Worm (Caenorhabditis elegans): ENCODE measurements around the gene srdh-1.

Gene srdh-1

DNA sequence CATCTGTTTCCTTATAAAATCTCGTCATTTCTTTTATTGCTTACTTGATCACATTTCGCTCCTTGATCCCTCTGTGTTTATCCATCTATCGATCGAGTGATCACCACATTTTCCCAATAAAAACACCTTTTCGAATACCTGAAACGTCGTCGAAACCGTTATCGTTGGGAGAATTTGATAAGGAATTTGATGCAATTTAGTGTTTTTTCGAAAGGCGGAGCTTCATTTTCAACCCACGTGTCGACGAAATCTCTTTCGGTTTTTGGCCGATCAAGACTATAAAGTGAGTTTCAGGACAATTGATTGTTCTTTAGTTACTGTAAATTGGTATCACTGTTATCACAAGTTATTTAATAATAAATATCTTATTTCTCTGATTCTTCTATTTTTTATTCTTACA lies at the start of gene srdh-1:
Gene srdh-1 (plus strand): TSS at position 43 of the 400 bp plus-strand sequence.
- TF ChIP-seq ets-4 (tag; optimal IDR thresholded peaks at IDR 0.05): no peak
- no peak for TF ChIP-seq tbx-2 (tag; optimal IDR thresholded peaks at IDR 0.05)
- no peak for TF ChIP-seq ceh-18 (tag; optimal IDR thresholded peaks at IDR 0.05)
- TF ChIP-seq ceh-48 (tag; optimal IDR thresholded peaks at IDR 0.05): no peak
- TF ChIP-seq sox-2 (GFP tag; IDR thresholded peaks at IDR 0.05): no peak
- TF ChIP-seq syd-9 (tag; optimal IDR thresholded peaks at IDR 0.05): no peak
- TF ChIP-seq fax-1 (tag; optimal IDR thresholded peaks at IDR 0.05): no peak
- no peak for TF ChIP-seq Y22D7AL.16 (tag; optimal IDR thresholded peaks at IDR 0.05)
- no peak for TF ChIP-seq hlh-6 (tag; optimal IDR thresholded peaks at IDR 0.05)
- no peak for TF ChIP-seq pros-1 (tag; optimal IDR thresholded peaks at IDR 0.05)
- TF ChIP-seq rnt-1 (tag; optimal IDR thresholded peaks at IDR 0.05): no peak
- TF ChIP-seq che-1 (tag; optimal IDR thresholded peaks at IDR 0.05): no peak

- no peak for TF ChIP-seq che-1 (tag; optimal IDR thresholded peaks at IDR 0.05)
- TF ChIP-seq F13H6.1 (tag; optimal IDR thresholded peaks at IDR 0.05): no peak
- peak; percentile 20 for TF ChIP-seq nfya-1 (tag; optimal IDR thresholded peaks at IDR 0.05)
- peak; percentile 20 for TF ChIP-seq dve-1 (tag; optimal IDR thresholded peaks at IDR 0.05)
- TF ChIP-seq T23F11.4 (GFP tag; optimal IDR thresholded peaks at IDR 0.05): no peak
- TF ChIP-seq ceh-48 (tag; optimal IDR thresholded peaks at IDR 0.05): peak; percentile 78
- TF ChIP-seq tbx-2 (tag; optimal IDR thresholded peaks at IDR 0.05): no peak
- peak; percentile 9 for TF ChIP-seq pax-1 (tag; optimal IDR thresholded peaks at IDR 0.05)
- TF ChIP-seq ceh-45 (GFP tag; IDR thresholded peaks at IDR 0.05): no peak
- peak; percentile 21 for TF ChIP-seq ets-4 (tag; optimal IDR thresholded peaks at IDR 0.05)
- no peak for TF ChIP-seq ceh-19 (GFP tag; optimal IDR thresholded peaks at IDR 0.05)
- no peak for TF ChIP-seq ama-1 (optimal IDR thresholded peaks at IDR 0.05)
- peak; percentile 32 for TF ChIP-seq ceh-34 (tag; optimal IDR thresholded peaks at IDR 0.05)
- TF ChIP-seq pha-4 (tag; optimal IDR thresholded peaks at IDR 0.05): no peak
- peak; percentile 20 for TF ChIP-seq unc-55 (GFP tag; optimal IDR thresholded peaks at IDR 0.05)
- no peak for TF ChIP-seq odd-2 (tag; optimal IDR thresholded peaks at IDR 0.05)
- no peak for TF ChIP-seq hlh-15 (tag; optimal IDR thresholded peaks at IDR 0.05)
- TF ChIP-seq unc-42 (tag; optimal IDR thresholded peaks at IDR 0.05): peak; percentile 37
- no peak for TF ChIP-seq eyg-1 (tag; optimal IDR thresholded peaks at IDR 0.05)
- no peak for TF ChIP-seq fax-1 (tag; optimal IDR thresholded peaks at IDR 0.05)
These were observed 48.0 kb upstream of the srdh-1 start, which contains the start of gene M110.3 for ce11 chrII:8216433-8216832. Gene M110.3, minus strand, starts transcription at chrII:8216616.

DNA sequence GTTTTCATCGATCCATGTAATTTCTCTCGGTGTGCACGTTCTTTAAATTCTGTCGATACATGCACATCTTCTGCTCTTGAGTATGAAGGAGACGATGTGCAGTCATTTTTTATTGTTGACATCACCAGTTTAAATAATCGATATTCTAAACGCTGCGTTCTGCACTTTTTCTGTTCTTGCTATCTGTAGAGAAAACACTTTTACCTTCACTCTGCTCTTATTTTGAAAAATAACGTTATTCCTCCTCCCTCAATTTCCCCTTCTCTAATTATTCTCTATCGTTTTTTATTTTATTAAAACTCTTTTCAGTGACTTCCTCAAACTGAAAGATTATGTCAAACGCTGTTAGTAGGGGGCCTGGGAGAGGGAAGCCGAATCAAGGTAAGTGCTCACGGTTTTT lies 47.5 kb upstream of the srdh-1 start, which contains the start of gene ifg-1:
Gene ifg-1 (plus strand): TSS at position 301 of the 400 bp plus-strand sequence.
- TF ChIP-seq ceh-45 (GFP tag; IDR thresholded peaks at IDR 0.05) (no peak), tbx-2 (tag; optimal IDR thresholded peaks at IDR 0.05) (no peak), elt-2 (tag; optimal IDR thresholded peaks at IDR 0.05) (no peak), gmeb-2 (tag; optimal IDR thresholded peaks at IDR 0.05) (no peak), unc-42 (tag; optimal IDR thresholded peaks at IDR 0.05) (no peak), fkh-6 (tag; optimal IDR thresholded peaks at IDR 0.05) (no peak), ceh-34 (tag; optimal IDR thresholded peaks at IDR 0.05) (no peak), madf-2 (tag; optimal IDR thresholded peaks at IDR 0.05) (no peak), tbx-7 (tag; optimal IDR thresholded peaks at IDR 0.05) (no peak), pha-2 (tag; optimal IDR thresholded peaks at IDR 0.05) (no peak), F13H6.1 (tag; optimal IDR thresholded peaks at IDR 0.05) (no peak), fax-1 (tag; optimal IDR thresholded peaks at IDR 0.05) (no peak), ceh-22 (tag; optimal IDR thresholded peaks at IDR 0.05) (no peak), ceh-19 (GFP tag; optimal IDR thresholded peaks at IDR 0.05) (no peak), sox-2 (GFP tag; IDR thresholded peaks at IDR 0.05) (no peak), Y22D7AL.16 (tag; optimal IDR thresholded peaks at IDR 0.05) (no peak), che-1 (tag; optimal IDR thresholded peaks at IDR 0.05) (no peak), ceh-18 (tag; optimal IDR thresholded peaks at IDR 0.05) (no peak)

ce11 chrII:8218266-8218665 lies 46.2 kb upstream of the srdh-1 start:
- TF ChIP-seq pqm-1 (tag; optimal IDR thresholded peaks at IDR 0.05) (no peak), odd-2 (tag; optimal IDR thresholded peaks at IDR 0.05) (no peak), ceh-18 (tag; optimal IDR thresholded peaks at IDR 0.05) (no peak), hlh-13 (GFP tag; optimal IDR thresholded peaks at IDR 0.05) (no peak), mec-3 (tag; optimal IDR thresholded peaks at IDR 0.05; ENCODE audit: borderline replicate concordance) (no peak), tbx-2 (tag; optimal IDR thresholded peaks at IDR 0.05) (no peak), ets-4 (tag; optimal IDR thresholded peaks at IDR 0.05) (no peak), rnt-1 (tag; optimal IDR thresholded peaks at IDR 0.05) (no peak), nhr-11 (tag; optimal IDR thresholded peaks at IDR 0.05) (no peak), F13H6.1 (tag; optimal IDR thresholded peaks at IDR 0.05) (no peak), fkh-6 (tag; optimal IDR thresholded peaks at IDR 0.05) (no peak), ceh-24 (tag; optimal IDR thresholded peaks at IDR 0.05) (no peak)

Data from whole organism, late embryonic.